Fruit fly (Drosophila melanogaster) whole organism: ENCODE results near the gene CG15221.

ENCODE experiments used
- CG8478 ChIP-seq: fragments of >200 bp; optimal IDR thresholded peaks from 2 replicates; lab custom pipeline; 2018; ENCODE audit warnings: inconsistent platforms
- Dll ChIP-seq: fragments of >200 bp; optimal IDR thresholded peaks from 2 replicates; lab custom pipeline; 2017
- EcR ChIP-seq, 2 experiments: fragments of >200 bp; optimal IDR thresholded peaks; 2 replicates each; lab custom pipeline; 2017; ENCODE audit warnings: missing biosample characterization in 2 of 2, missing genetic modification characterization in 2 of 2, missing genetic modification reagents in 2 of 2
- pan ChIP-seq: fragments of >200 bp; optimal IDR thresholded peaks from 2 replicates; lab custom pipeline; 2017
- psq ChIP-seq: fragments of >200 bp; optimal IDR thresholded peaks from 2 replicates; lab custom pipeline; 2017
- usp ChIP-seq: fragments of >200 bp; optimal IDR thresholded peaks from 2 replicates; lab custom pipeline; 2017; ENCODE audit warnings: missing biosample characterization, missing genetic modification characterization, mixed read lengths

CG15221 gene

dm6 chrX:11689669-11690068 lies 34.4 kb upstream of the CG15221 start:
- TF ChIP-seq psq: no peak

dm6 chrX:11694959-11695882 lies 28.8 kb upstream of the CG15221 start, which contains the start of gene PhKgamma:
TSS of gene PhKgamma (plus strand) at chrX:11695137.
- TF ChIP-seq EcR (GFP tag; optimal IDR thresholded peaks at IDR 0.05; lab: Kevin White, UChicago): no peak
- TF ChIP-seq CG8478 (lab: Kevin White, UChicago): no peak
- TF ChIP-seq usp (GFP tag; lab: Kevin White, UChicago): no peak

- no peak for TF ChIP-seq pan (lab: Kevin White, UChicago)
These were observed 28.2 kb upstream of the CG15221 start for dm6 chrX:11695883-11696211.

dm6 chrX:11700765-11701164 lies 23.3 kb upstream of the CG15221 start:
- TF ChIP-seq pan (lab: Kevin White, UChicago): no peak
- TF ChIP-seq EcR (GFP tag; optimal IDR thresholded peaks at IDR 0.05; lab: Kevin White, UChicago): no peak
- no peak for TF ChIP-seq usp (GFP tag; lab: Kevin White, UChicago)

DNA sequence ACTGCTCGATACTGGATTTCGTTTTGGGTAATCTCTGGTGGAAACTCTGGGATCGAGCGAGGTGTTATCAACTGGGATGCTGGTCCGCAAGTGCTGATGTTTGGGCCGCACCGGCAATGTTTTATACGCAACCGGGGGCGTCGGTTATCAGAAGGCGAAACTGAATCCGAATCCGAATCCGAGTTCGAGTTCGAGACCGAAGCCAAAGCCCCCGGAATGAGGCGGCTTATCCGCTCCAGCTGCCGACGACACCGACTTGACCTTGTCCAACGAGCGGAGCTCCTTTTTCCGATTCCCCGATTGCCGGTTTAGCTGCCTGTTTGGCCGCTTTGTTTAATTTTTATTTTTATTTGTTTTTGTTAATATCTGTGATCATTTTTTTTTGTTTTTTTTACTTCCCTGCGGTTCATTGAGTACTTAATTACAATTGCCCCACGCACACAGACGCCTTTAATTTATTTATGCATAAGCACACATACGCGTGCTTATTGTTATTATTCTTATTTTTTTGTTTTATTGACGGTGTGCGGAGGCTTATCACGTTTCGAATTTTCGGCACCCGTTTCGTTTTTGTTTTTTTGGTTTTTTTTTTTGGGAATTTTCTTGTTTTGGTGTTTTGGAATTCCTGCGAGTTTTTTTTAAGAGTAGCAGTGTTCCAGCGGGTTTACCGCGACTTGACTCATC lies 19.0 kb upstream of the CG15221 start, which contains the start of gene CG2444:
TSS of gene CG2444 (minus strand) at position 372 of the 684 bp plus-strand sequence.
- TF ChIP-seq psq (no peak), usp (GFP tag; lab: Kevin White, UChicago) (no peak), CG8478 (lab: Kevin White, UChicago) (no peak), pan (lab: Kevin White, UChicago) (no peak), EcR (GFP tag; optimal IDR thresholded peaks at IDR 0.05; lab: Kevin White, UChicago) (no peak), Dll (lab: Kevin White, UChicago) (no peak)

DNA sequence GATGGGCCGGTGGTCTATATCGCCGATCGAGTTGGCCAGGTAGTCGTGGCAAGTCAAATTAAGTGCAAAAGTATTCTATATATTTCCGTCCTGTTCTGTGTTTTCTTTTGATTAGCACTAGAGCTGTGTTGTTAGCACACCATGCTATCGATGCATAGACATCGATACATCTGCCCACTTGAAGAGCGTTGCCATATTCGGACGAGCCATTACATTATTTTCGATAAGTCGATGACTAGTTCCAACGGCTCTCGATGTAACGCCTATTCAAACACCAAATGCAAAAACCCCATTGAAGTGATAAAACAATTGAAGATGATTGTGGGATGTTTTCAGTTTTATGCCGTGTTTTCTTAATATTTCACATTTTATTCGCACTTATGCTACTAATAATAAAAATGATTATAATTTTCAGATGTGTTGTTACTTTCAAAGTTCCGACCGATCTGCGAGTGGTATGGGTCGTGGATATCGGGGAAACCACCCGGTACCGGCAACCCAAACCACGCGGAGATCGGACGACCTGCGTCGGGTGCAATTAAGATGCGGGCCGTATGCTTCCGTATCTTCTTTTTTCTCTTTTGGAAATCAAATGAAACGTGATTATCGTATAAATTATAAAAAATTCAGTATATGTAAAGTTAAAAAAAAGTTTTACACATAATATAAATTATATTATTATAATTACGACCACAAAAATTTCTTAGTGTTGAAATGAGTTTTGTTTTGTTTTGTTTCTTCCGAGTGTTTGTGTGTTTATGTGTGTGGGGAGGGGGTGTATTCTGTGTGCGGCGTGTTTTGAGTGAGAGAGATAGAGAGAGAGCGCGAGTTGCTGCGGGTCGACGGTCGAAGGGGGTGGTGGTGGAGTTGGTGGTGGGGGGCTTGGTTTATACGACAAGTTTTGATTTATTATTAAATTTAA lies 14.0 kb upstream of the CG15221 start, which contains the start of gene FucT6:
TSS of gene FucT6 (minus strand) at position 153 of the 922 bp plus-strand sequence.
- TF ChIP-seq Dll (lab: Kevin White, UChicago): no peak
- TF ChIP-seq pan (lab: Kevin White, UChicago): no peak
- TF ChIP-seq EcR (GFP tag; optimal IDR thresholded peaks at IDR 0.05; lab: Kevin White, UChicago): no peak
- no peak for TF ChIP-seq usp (GFP tag; lab: Kevin White, UChicago)
- no peak for TF ChIP-seq psq
- TF ChIP-seq CG8478 (lab: Kevin White, UChicago): no peak

DNA sequence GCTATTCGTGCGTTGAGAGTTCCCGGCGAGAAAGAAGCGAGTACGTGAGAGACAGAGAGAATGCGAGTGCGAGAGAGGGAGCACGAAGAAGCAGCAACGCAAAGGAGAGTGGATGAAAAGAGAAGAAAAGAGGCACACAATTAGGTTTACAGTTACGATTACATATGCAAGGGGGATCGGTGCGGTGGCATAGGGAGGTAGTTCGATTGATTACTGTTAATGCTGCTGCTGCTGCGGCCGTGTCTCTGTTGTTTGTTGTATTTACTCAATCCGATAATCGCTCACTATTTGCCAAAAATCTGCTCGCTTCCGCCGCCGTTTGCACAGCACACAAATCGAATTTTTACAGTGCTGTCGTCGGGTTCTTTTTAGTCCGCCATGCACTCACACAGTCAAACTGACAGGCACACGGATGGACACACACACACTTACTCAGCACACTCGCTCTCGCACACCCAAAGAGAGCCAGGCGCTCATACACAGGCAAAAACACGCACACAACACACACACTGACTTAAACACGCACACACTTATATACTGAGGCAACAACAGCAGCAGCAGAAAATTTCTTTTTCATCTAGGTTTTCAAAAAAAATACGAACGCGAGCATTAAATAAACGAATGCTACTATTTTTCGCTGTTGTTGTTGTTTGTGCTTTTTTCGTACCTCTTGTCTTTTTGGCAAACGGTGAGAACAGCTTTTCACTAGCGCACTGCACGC lies 10.1 kb upstream of the CG15221 start:
- TF ChIP-seq Dll (lab: Kevin White, UChicago) (peak; percentile 52), psq (no peak), CG8478 (lab: Kevin White, UChicago) (peak; percentile 83)

DNA sequence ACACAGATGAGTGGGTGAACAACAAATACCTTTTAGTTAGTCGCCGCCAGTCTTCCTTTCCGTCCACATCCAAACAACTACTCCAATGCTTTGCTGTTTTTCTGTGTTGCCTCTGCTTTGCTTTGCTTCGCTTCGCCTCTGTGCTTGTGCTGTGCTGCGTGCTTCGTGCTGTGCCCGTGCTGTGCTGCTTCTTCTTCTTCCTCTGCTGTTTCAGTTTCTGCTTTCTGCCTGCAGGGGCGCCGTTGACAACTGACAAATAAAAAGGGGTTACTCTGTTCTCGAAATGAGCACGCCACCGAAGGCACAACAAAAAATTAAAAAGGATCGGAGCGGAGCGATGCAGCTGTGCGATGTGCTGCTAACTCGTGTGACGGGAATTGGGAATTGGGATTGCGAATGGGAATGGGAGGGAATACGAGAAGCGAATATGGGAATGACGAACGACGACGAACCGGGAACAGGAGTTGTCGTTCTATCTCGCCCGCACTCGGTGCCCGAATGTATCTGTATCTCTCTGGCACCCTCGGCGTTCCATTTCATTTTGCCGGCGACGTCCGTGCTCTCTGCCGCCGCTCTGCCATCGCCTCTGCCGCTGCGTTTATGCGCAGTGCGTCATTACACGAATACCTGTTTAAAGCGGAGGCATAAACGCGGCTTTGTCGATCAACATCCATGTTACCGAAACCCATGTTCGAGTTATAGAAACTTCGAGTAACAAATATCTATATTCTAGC lies 9.3 kb upstream of the CG15221 start:
- TF ChIP-seq pan (lab: Kevin White, UChicago) (no peak), psq (peak; percentile 13)

- TF ChIP-seq EcR (GFP tag; optimal IDR thresholded peaks at IDR 0.05; lab: Kevin White, UChicago) (no peak), Dll (lab: Kevin White, UChicago) (no peak), usp (GFP tag; lab: Kevin White, UChicago) (no peak), psq (no peak), pan (lab: Kevin White, UChicago) (no peak), CG8478 (lab: Kevin White, UChicago) (no peak)
These were observed 8.8 kb upstream of the CG15221 start, which contains the start of gene Amun for dm6 chrX:11715263-11715659. TSS of gene Amun (minus strand) at chrX:11715565.

- TF ChIP-seq pan (lab: Kevin White, UChicago): no peak
- TF ChIP-seq psq: no peak
- TF ChIP-seq EcR (GFP tag; optimal IDR thresholded peaks at IDR 0.05; lab: Kevin White, UChicago): no peak
- TF ChIP-seq CG8478 (lab: Kevin White, UChicago): no peak
- no peak for TF ChIP-seq Dll (lab: Kevin White, UChicago)
- TF ChIP-seq usp (GFP tag; lab: Kevin White, UChicago): no peak
These were observed 7.9 kb upstream of the CG15221 start for dm6 chrX:11715937-11716730.
